Worm (Caenorhabditis elegans): ENCODE data around the gene srw-12.

DNA sequence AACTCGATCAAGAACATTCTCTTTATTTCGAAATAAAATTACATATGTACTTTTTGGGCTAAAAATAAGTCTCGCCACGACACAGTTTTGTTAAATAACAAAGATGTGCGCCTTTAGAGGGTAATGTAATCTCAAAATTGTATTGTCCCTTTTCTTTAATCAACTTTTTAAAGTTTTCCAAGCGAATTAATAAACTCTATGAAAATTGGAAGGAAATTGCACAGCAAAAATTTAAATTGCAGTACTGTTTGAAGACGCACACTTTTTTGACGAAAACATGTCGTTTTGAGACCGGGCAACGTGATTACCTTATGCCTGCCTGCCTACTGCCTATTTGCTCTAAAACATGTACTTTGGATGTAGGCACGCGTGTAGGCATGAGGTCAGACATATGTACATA is 46.5 kb downstream of the srw-12 start:
- TF ChIP-seq W03F9.2 (tag; optimal IDR thresholded peaks at IDR 0.05) (no peak), him-1 (tag; optimal IDR thresholded peaks at IDR 0.05) (no peak), dao-5 (tag; optimal IDR thresholded peaks at IDR 0.05) (no peak)

Data from whole organism, L4/young adult.